Worm (Caenorhabditis elegans): ENCODE data around the gene F35B12.9.
A peak's percentile ranks its signal among the peaks of the same experiment; 100 is the strongest.

Gene F35B12.9

ce11 chrV:11629222-11630026 is 28.5 kb downstream of the F35B12.9 start, which contains the start of gene F35B12.10 (continued):
- TF ChIP-seq saeg-2 (GFP tag; IDR thresholded peaks at IDR 0.05) (no peak), nhr-48 (tag; optimal IDR thresholded peaks at IDR 0.05) (peak; percentile 27), jun-1 (tag; optimal IDR thresholded peaks at IDR 0.05) (no peak), ces-1 (GFP tag; optimal IDR thresholded peaks at IDR 0.05) (no peak), sdz-12 (GFP tag; optimal IDR thresholded peaks at IDR 0.05) (no peak), pha-4 (GFP tag; IDR thresholded peaks at IDR 0.05) (no peak), pha-4 (tag; optimal IDR thresholded peaks at IDR 0.05) (no peak), lin-38 (GFP tag; IDR thresholded peaks at IDR 0.05) (no peak), lin-13 (GFP tag; optimal IDR thresholded peaks at IDR 0.05) (no peak), R02D3.7 (tag; optimal IDR thresholded peaks at IDR 0.05) (no peak), unc-130 (GFP tag; optimal IDR thresholded peaks at IDR 0.05) (no peak), arid-1 (GFP tag; conservative IDR thresholded peaks at IDR 0.05) (no peak), dpl-1 (GFP tag; optimal IDR thresholded peaks at IDR 0.05) (no peak), attf-4 (tag; optimal IDR thresholded peaks at IDR 0.05) (no peak), ZK337.2 (GFP tag; IDR thresholded peaks at IDR 0.05) (no peak), zip-2 (tag; optimal IDR thresholded peaks at IDR 0.05) (no peak), ceh-82 (tag; optimal IDR thresholded peaks at IDR 0.05) (no peak), nhr-42 (GFP tag; IDR thresholded peaks at IDR 0.05) (no peak), fkh-10 (GFP tag; optimal IDR thresholded peaks at IDR 0.05) (no peak), hlh-30 (tag; optimal IDR thresholded peaks at IDR 0.05; ENCODE audit: insufficient read depth) (no peak), dve-1 (tag; optimal IDR thresholded peaks at IDR 0.05; ENCODE audit: insufficient read depth) (peak; percentile 47), unc-62 (GFP tag; optimal IDR thresholded peaks at IDR 0.05 in 1 of 2) (no peak), unc-62 (tag; optimal IDR thresholded peaks at IDR 0.05) (no peak), nhr-28 (tag; optimal IDR thresholded peaks at IDR 0.05) (peak; percentile 65), nhr-10 (tag; optimal IDR thresholded peaks at IDR 0.05) (no peak), lin-15B (tag; optimal IDR thresholded peaks at IDR 0.05) (no peak)

ce11 chrV:11631128-11631527 is 30.2 kb downstream of the F35B12.9 start:
- TF ChIP-seq mep-1 (tag; optimal IDR thresholded peaks at IDR 0.05): no peak
- TF ChIP-seq unc-62 (GFP tag; optimal IDR thresholded peaks at IDR 0.05 in 1 of 2): peak in 1 of 2 experiments; percentile 64
- no peak for TF ChIP-seq unc-62 (tag; optimal IDR thresholded peaks at IDR 0.05)

- no peak for TF ChIP-seq cey-2 (tag; optimal IDR thresholded peaks at IDR 0.05; ENCODE audit: borderline replicate concordance, insufficient read depth)
- TF ChIP-seq aha-1 (tag): peak; percentile 97
- no peak for TF ChIP-seq jun-1 (tag; optimal IDR thresholded peaks at IDR 0.05)
- TF ChIP-seq ceh-32 (tag; optimal IDR thresholded peaks at IDR 0.05; ENCODE audit: poor library complexity): no peak
- TF ChIP-seq hif-1 (tag; optimal IDR thresholded peaks at IDR 0.05): no peak
- no peak for TF ChIP-seq dve-1 (tag; optimal IDR thresholded peaks at IDR 0.05; ENCODE audit: insufficient read depth)
Observed at ce11 chrV:11635587-11635986, 34.6 kb downstream of the F35B12.9 start.

- no peak for TF ChIP-seq lin-13 (GFP tag; optimal IDR thresholded peaks at IDR 0.05)
- TF ChIP-seq lsy-2 (tag; optimal IDR thresholded peaks at IDR 0.05): no peak
- TF ChIP-seq lir-3 (tag; optimal IDR thresholded peaks at IDR 0.05): no peak
- TF ChIP-seq zag-1 (tag; optimal IDR thresholded peaks at IDR 0.05): no peak
- no peak for TF ChIP-seq unc-62 (GFP tag; optimal IDR thresholded peaks at IDR 0.05 in 1 of 2)
- no peak for TF ChIP-seq unc-62 (tag; optimal IDR thresholded peaks at IDR 0.05)
- no peak for TF ChIP-seq saeg-2 (GFP tag; IDR thresholded peaks at IDR 0.05)
- no peak for TF ChIP-seq attf-4 (tag; optimal IDR thresholded peaks at IDR 0.05)
- TF ChIP-seq fos-1 (tag; optimal IDR thresholded peaks at IDR 0.05): no peak
- TF ChIP-seq zip-2 (tag; optimal IDR thresholded peaks at IDR 0.05): no peak
- no peak for TF ChIP-seq nhr-48 (tag; optimal IDR thresholded peaks at IDR 0.05)
- no peak for TF ChIP-seq lin-1 (GFP tag; IDR thresholded peaks at IDR 0.05)
Observed at ce11 chrV:11637191-11637590, 36.2 kb downstream of the F35B12.9 start, which contains the start of gene sipa-1. TSS of gene sipa-1 (minus strand) at chrV:11637291.

Data from whole organism, L4 larva.